Fruit fly (Drosophila melanogaster) whole organism, embryonic: Measurements from ENCODE around the gene CG4041.

Source experiments
- CG12391 ChIP-seq: fragments of 200-800 bp; sonication (Bioruptor generic); optimal IDR thresholded peaks from 3 replicates; lab custom pipeline; 2018; ENCODE audit warnings: missing biosample characterization, mild to moderate bottlenecking, missing genetic modification characterization, moderate library complexity
- CG13287 ChIP-seq: fragments of 200-800 bp; sonication (Bioruptor generic); IDR thresholded peaks from 2 replicates; pipeline ENCODE4 v1.3.6; 2022; ENCODE audit warnings: missing biosample characterization, missing genetic modification characterization; ENCODE audit not compliant: partially characterized antibody
- CG16813 ChIP-seq: fragments of 200-800 bp; sonication (Bioruptor generic); IDR thresholded peaks from 3 replicates; pipeline ENCODE4 v1.3.6; 2022; ENCODE audit warnings: missing biosample characterization, missing genetic modification characterization; ENCODE audit not compliant: partially characterized antibody
- CG16863 ChIP-seq: fragments of 200-800 bp; sonication (Bioruptor generic); optimal IDR thresholded peaks from 3 replicates; lab custom pipeline; 2016; ENCODE audit warnings: missing biosample characterization, missing genetic modification characterization
- CG5245 ChIP-seq: fragments of 200-800 bp; sonication (Bioruptor generic); optimal IDR thresholded peaks from 3 replicates; lab custom pipeline; 2016; ENCODE audit warnings: missing biosample characterization, missing genetic modification characterization
- CG9609 ChIP-seq: fragments of 200-800 bp; sonication (Bioruptor generic); optimal IDR thresholded peaks from 3 replicates; lab custom pipeline; 2016; ENCODE audit warnings: missing biosample characterization, missing genetic modification characterization
- CHES-1-like ChIP-seq: fragments of 200-800 bp; sonication (Bioruptor generic); optimal IDR thresholded peaks from 2 replicates; lab custom pipeline; 2016; ENCODE audit warnings: missing biosample characterization, missing genetic modification characterization
- Doc2 ChIP-seq: fragments of 200-800 bp; sonication (Bioruptor generic); IDR thresholded peaks from 2 replicates; pipeline ENCODE4 v1.3.6; 2022; ENCODE audit warnings: missing biosample characterization, missing genetic modification characterization
- Hr51 ChIP-seq, 2 experiments: fragments of 200-800 bp; sonication (Bioruptor generic); optimal IDR thresholded peaks; 2 replicates in 1 of 2; 3 replicates in 1 of 2; lab custom pipeline; 2016 to 2018; ENCODE audit warnings: missing biosample characterization in 2 of 2, missing genetic modification characterization in 2 of 2, mild to moderate bottlenecking in 1 of 2, moderate library complexity in 1 of 2
- tio ChIP-seq: fragments of 200-800 bp; sonication (Bioruptor generic); optimal IDR thresholded peaks from 2 replicates; lab custom pipeline; 2017; ENCODE audit warnings: missing biosample characterization, missing genetic modification characterization, inconsistent platforms

The CG4041 gene

dm6 chrX:4875370-4875769 is 42.9 kb downstream of the CG4041 start, which contains the start of gene boil:
boil (plus strand) TSS chrX:4875670.
- TF ChIP-seq CG12391 (tag; lab: Kevin White, UChicago) (no peak), Doc2 (GFP tag; lab: Robert Waterston, UW) (no peak), CG16863 (GFP tag; lab: Kevin White, UChicago) (no peak), Hr51 (GFP tag; optimal IDR thresholded peaks at IDR 0.05; lab: Kevin White, UChicago) (no peak), CG9609 (GFP tag; lab: Kevin White, UChicago) (no peak), CG5245 (GFP tag; lab: Kevin White, UChicago) (no peak), CHES-1-like (GFP tag; lab: Kevin White, UChicago) (no peak), CG13287 (GFP tag; lab: Robert Waterston, UW) (no peak), tio (GFP tag; lab: Kevin White, UChicago) (no peak), CG16813 (GFP tag; lab: Robert Waterston, UW) (no peak)
